Fruit fly (Drosophila melanogaster): ENCODE results near the gene CG14609.

CG14609 gene

dm6 chr3R:7246889-7247288 is 46.1 kb downstream of the CG14609 start, which contains the start of the genes Noc3 and CG10053 (continued):
- peak; percentile 54 for TF ChIP-seq Ets97D (GFP tag; optimal IDR thresholded peaks at IDR 0.05)

- TF ChIP-seq HmgZ (tag; optimal IDR thresholded peaks at IDR 0.05) (peak; percentile 96), lilli (GFP tag; optimal IDR thresholded peaks at IDR 0.05) (peak; percentile 86), unc-4 (GFP tag; IDR thresholded peaks at IDR 0.05; ENCODE audit: partially characterized antibody) (no peak), sisA (GFP tag; IDR thresholded peaks at IDR 0.05) (peak; percentile 33; the same call in 1 of the 2 replicates), ftz-f1 (GFP tag; optimal IDR thresholded peaks at IDR 0.05) (peak; percentile 27), CG16863 (GFP tag; optimal IDR thresholded peaks at IDR 0.05) (peak; percentile 43), en (GFP tag; optimal IDR thresholded peaks at IDR 0.05) (no peak), CG17612 (GFP tag; IDR thresholded peaks at IDR 0.05) (peak; percentile 63), Taf1 (GFP tag; IDR thresholded peaks at IDR 0.05) (peak; percentile 83), Fer2 (tag; optimal IDR thresholded peaks at IDR 0.05) (peak; percentile 91), ap (GFP tag; IDR thresholded peaks at IDR 0.05) (peak; percentile 88), Oaz (GFP tag; IDR thresholded peaks at IDR 0.05) (peak; percentile 89), CG1832 (GFP tag; optimal IDR thresholded peaks at IDR 0.05) (no peak), sob (GFP tag; IDR thresholded peaks at IDR 0.05) (peak; percentile 91), exex (tag; optimal IDR thresholded peaks at IDR 0.05) (peak; percentile 74), klu (GFP tag; IDR thresholded peaks at IDR 0.05) (peak; percentile 67), HLH54F (GFP tag; optimal IDR thresholded peaks at IDR 0.05) (peak; percentile 50), bbx (GFP tag; IDR thresholded peaks at IDR 0.05; ENCODE audit: partially characterized antibody) (0 out of 2 replicates have a peak, but pooled peaks have one; percentile 27), row (GFP tag; IDR thresholded peaks at IDR 0.05) (peak; percentile 96), usp (GFP tag; optimal IDR thresholded peaks at IDR 0.05) (no peak), esg (GFP tag; conservative IDR thresholded peaks at IDR 0.05) (peak; percentile 85), pan (optimal IDR thresholded peaks at IDR 0.05) (no peak), pan (GFP tag; optimal IDR thresholded peaks at IDR 0.05 in 1 of 2, IDR thresholded peaks at IDR 0.05 in 1 of 2) (peak in 1 of 2 experiments; percentile 93), fd3F (GFP tag; optimal IDR thresholded peaks at IDR 0.05) (peak; percentile 93), CG33213 (GFP tag; optimal IDR thresholded peaks at IDR 0.05) (peak; percentile 12), CG17912 (GFP tag; optimal IDR thresholded peaks at IDR 0.05) (peak; percentile 62), Jarid2 (GFP tag; optimal IDR thresholded peaks at IDR 0.05) (peak; percentile 41), CG10979 (tag; optimal IDR thresholded peaks at IDR 0.05) (peak; percentile 90), nerfin-2 (GFP tag; IDR thresholded peaks at IDR 0.05; ENCODE audit: partially characterized antibody) (no peak), dmrt11E (tag; optimal IDR thresholded peaks at IDR 0.05) (peak; percentile 90), Hey (tag; optimal IDR thresholded peaks at IDR 0.05) (peak; percentile 56), croc (GFP tag; conservative IDR thresholded peaks at IDR 0.05) (peak; percentile 63; the same call in 2 of the 3 replicates), CG3838 (GFP tag; optimal IDR thresholded peaks at IDR 0.05) (peak; percentile 62), CG34376 (GFP tag; optimal IDR thresholded peaks at IDR 0.05) (peak; percentile 93), CG17568 (GFP tag; optimal IDR thresholded peaks at IDR 0.05) (no peak), dysf (GFP tag; IDR thresholded peaks at IDR 0.05) (peak; percentile 93), Ravus (GFP tag; IDR thresholded peaks at IDR 0.05) (peak; percentile 59), CG13296 (GFP tag; optimal IDR thresholded peaks at IDR 0.05) (peak; percentile 94), CG10147 (GFP tag; optimal IDR thresholded peaks at IDR 0.05) (peak; percentile 94), CG8924 (tag; optimal IDR thresholded peaks at IDR 0.05) (peak; percentile 96), CG11504 (tag; optimal IDR thresholded peaks at IDR 0.05) (peak; percentile 91), Dp (GFP tag; optimal IDR thresholded peaks at IDR 0.05) (peak; percentile 20), YL-1 (GFP tag; optimal IDR thresholded peaks at IDR 0.05) (peak; percentile 86), sc (optimal IDR thresholded peaks at IDR 0.05) (no peak), sc (GFP tag; optimal IDR thresholded peaks at IDR 0.05) (peak; percentile 57), org-1 (GFP tag; optimal IDR thresholded peaks at IDR 0.05) (peak; percentile 72), al (GFP tag; IDR thresholded peaks at IDR 0.05) (peak; percentile 88), Doc3 (GFP tag; IDR thresholded peaks at IDR 0.05; ENCODE audit: partially characterized antibody) (no peak)
Observed at dm6 chr3R:7249460-7249859, 48.7 kb downstream of the CG14609 start, which contains the start of the genes CG1227 and Dtwd2. Gene CG1227 (minus strand): TSS chr3R:7249738. Gene Dtwd2 (plus strand): TSS chr3R:7249795.

Measured in whole organism, embryonic.